Worm (Caenorhabditis elegans): ENCODE measurements around the gene T28C6.8.

The T28C6.8 gene

ce11 chrIV:8864672-8865071, 34.1 kb upstream of the T28C6.8 start:
- TF ChIP-seq ama-1 (optimal IDR thresholded peaks at IDR 0.05): no peak
- TF ChIP-seq ceh-13 (GFP tag; optimal IDR thresholded peaks at IDR 0.05): no peak
- TF ChIP-seq pes-1 (GFP tag; IDR thresholded peaks at IDR 0.05): no peak
- TF ChIP-seq aly-1 (tag; optimal IDR thresholded peaks at IDR 0.05): no peak
- no peak for TF ChIP-seq ets-7 (tag; optimal IDR thresholded peaks at IDR 0.05)
- TF ChIP-seq ceh-36 (tag; optimal IDR thresholded peaks at IDR 0.05): no peak

DNA sequence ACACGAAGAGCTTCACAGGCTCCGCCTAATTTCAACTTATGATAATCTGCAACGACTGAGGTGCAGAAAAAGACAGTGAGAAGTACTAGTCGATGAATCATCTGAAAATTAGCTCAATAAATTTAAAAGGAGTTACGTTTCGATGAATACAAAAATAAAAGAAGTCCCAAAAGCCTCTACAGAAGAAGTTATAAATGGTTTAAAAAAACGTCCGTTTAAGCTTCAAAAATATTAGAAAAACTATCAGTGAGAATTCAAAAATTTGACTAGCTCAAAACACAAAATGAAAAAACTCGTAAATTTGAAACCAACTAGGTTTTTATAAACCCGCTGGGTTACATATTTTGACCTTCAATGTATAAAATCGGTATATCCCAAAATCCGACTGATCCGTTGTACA, 25.4 kb upstream of the T28C6.8 start, which contains the start of gene T11B7.5:
Gene T11B7.5 (minus strand): TSS at position 101 of the 400 bp plus-strand sequence.
- TF ChIP-seq hmbx-1 (tag; optimal IDR thresholded peaks at IDR 0.05): no peak
- TF ChIP-seq aly-1 (tag; optimal IDR thresholded peaks at IDR 0.05): no peak
- no peak for TF ChIP-seq tra-4 (tag; optimal IDR thresholded peaks at IDR 0.05)
- TF ChIP-seq ets-7 (tag; optimal IDR thresholded peaks at IDR 0.05): no peak
- TF ChIP-seq B0310.2 (tag; optimal IDR thresholded peaks at IDR 0.05): no peak
- no peak for TF ChIP-seq tbx-11 (GFP tag; IDR thresholded peaks at IDR 0.05)
- no peak for TF ChIP-seq ceh-13 (GFP tag; optimal IDR thresholded peaks at IDR 0.05)

DNA sequence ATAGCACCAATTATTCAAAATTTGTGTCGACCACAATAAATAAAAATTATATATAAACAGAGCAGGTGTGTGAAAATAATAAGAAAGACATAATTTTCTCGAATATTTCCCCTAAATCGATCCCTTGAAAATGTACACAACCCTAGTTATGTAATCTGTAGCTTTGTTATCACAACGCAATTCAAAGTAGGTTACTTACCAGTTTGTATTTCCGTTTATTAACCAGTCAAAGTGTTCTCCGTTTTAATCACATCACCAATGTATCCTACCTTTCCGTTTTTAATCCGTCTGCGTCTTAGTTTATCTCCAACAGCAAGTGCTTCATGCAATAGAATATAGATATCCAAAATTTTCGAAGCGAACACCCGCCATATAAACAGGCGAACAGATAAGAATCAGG, 22.8 kb upstream of the T28C6.8 start:
- TF ChIP-seq F13C5.2 (tag; optimal IDR thresholded peaks at IDR 0.05) (no peak), flt-1 (GFP tag; IDR thresholded peaks at IDR 0.05) (no peak), ama-1 (optimal IDR thresholded peaks at IDR 0.05) (no peak), ets-7 (tag; optimal IDR thresholded peaks at IDR 0.05) (no peak), hmbx-1 (tag; optimal IDR thresholded peaks at IDR 0.05) (no peak), hnd-1 (tag; optimal IDR thresholded peaks at IDR 0.05) (no peak), ceh-36 (tag; optimal IDR thresholded peaks at IDR 0.05) (no peak), scrt-1 (GFP tag; IDR thresholded peaks at IDR 0.05) (no peak), tbx-11 (GFP tag; IDR thresholded peaks at IDR 0.05) (no peak), hmg-4 (GFP tag; optimal IDR thresholded peaks at IDR 0.05) (no peak), aly-1 (tag; optimal IDR thresholded peaks at IDR 0.05) (no peak), tbx-37 (GFP tag; conservative IDR thresholded peaks at IDR 0.05) (no peak), B0310.2 (tag; optimal IDR thresholded peaks at IDR 0.05) (no peak), tra-4 (tag; optimal IDR thresholded peaks at IDR 0.05) (no peak), sea-1 (GFP tag; conservative IDR thresholded peaks at IDR 0.05) (no peak), ceh-13 (GFP tag; optimal IDR thresholded peaks at IDR 0.05) (no peak)

DNA sequence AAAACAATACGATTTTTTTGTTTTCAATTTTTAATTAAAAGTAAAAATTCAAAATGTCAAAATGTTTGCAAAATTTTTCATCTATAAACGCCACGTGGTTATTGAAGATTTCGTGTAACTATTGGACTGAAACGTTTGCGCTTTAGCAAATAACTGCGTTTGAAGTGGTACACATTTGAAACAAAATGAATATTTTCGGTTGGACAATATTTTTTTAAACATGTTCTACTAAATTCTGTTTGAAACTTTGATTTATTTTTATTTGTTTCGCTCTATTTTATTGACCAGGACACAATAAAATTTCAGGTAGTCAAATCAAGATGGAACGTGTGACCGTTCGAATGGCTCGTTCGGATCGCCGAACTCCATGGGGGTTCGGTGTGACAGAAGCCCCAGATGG, 21.7 kb upstream of the T28C6.8 start, which contains the start of gene alp-1:
Gene alp-1 (plus strand): TSS at position 301 of the 400 bp plus-strand sequence.
- no peak for TF ChIP-seq B0310.2 (tag; optimal IDR thresholded peaks at IDR 0.05)
- no peak for TF ChIP-seq flt-1 (GFP tag; IDR thresholded peaks at IDR 0.05)
- TF ChIP-seq tbx-37 (GFP tag; conservative IDR thresholded peaks at IDR 0.05): no peak
- no peak for TF ChIP-seq hnd-1 (tag; optimal IDR thresholded peaks at IDR 0.05)
- TF ChIP-seq tra-4 (tag; optimal IDR thresholded peaks at IDR 0.05): no peak
- TF ChIP-seq scrt-1 (GFP tag; IDR thresholded peaks at IDR 0.05): no peak
- TF ChIP-seq ama-1 (optimal IDR thresholded peaks at IDR 0.05): no peak
- TF ChIP-seq tbx-11 (GFP tag; IDR thresholded peaks at IDR 0.05): no peak

DNA sequence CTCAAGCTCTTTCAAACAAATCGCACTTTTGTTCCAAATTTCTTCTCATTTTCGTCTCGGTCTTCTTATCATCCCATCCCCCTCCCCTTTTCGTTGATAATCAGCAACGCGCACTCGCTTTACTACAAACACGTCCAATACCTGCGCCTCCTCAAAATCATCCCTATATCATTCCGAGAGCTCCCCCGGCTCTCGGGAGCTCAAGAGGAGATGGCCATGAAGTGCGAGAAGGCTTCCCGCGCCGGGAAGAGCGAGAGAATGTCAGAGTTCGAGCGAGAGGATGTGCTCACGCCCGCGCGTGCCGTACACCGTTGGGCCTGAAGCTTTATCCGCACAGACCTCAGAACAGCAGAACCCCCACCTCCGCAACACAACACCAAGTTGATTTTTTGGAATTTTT, 20.3 kb upstream of the T28C6.8 start:
- TF ChIP-seq tbx-11 (GFP tag; IDR thresholded peaks at IDR 0.05): no peak
- peak; percentile 48 for TF ChIP-seq aly-1 (tag; optimal IDR thresholded peaks at IDR 0.05)

- TF ChIP-seq ceh-13 (GFP tag; optimal IDR thresholded peaks at IDR 0.05) (no peak), aly-1 (tag; optimal IDR thresholded peaks at IDR 0.05) (no peak), hnd-1 (tag; optimal IDR thresholded peaks at IDR 0.05) (no peak), tra-4 (tag; optimal IDR thresholded peaks at IDR 0.05) (no peak), ets-7 (tag; optimal IDR thresholded peaks at IDR 0.05) (no peak), tbx-11 (GFP tag; IDR thresholded peaks at IDR 0.05) (no peak)
Observed at ce11 chrIV:8848983-8849382, 18.5 kb upstream of the T28C6.8 start.

DNA sequence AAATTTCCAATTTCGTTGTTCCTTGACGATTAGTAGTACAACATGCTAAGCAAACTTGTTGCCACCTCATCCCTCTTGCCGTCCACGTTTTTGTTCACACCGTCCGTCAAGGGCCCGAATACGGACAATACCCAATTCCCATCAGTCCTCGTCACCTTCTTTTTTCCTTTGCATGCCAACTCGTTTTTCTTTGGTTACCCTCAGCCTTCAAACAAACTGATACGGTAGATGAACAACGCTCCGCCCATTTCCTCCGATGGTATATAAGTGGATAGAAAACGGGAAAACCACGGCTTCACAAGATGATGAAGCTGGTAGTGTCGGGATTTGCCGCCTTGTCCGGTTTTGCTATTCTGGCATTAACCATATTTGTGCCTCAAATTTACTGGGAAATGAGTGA, 17.4 kb upstream of the T28C6.8 start, which contains the start of gene col-118:
Gene col-118 (plus strand): TSS at position 301 of the 400 bp plus-strand sequence.
- no peak for TF ChIP-seq sea-1 (GFP tag; conservative IDR thresholded peaks at IDR 0.05)
- no peak for TF ChIP-seq scrt-1 (GFP tag; IDR thresholded peaks at IDR 0.05)
- no peak for TF ChIP-seq ceh-36 (tag; optimal IDR thresholded peaks at IDR 0.05)
- no peak for TF ChIP-seq hmg-4 (GFP tag; optimal IDR thresholded peaks at IDR 0.05)
- no peak for TF ChIP-seq pes-1 (GFP tag; IDR thresholded peaks at IDR 0.05)
- TF ChIP-seq tbx-11 (GFP tag; IDR thresholded peaks at IDR 0.05): no peak
- TF ChIP-seq B0310.2 (tag; optimal IDR thresholded peaks at IDR 0.05): no peak
- TF ChIP-seq ceh-13 (GFP tag; optimal IDR thresholded peaks at IDR 0.05): no peak
- TF ChIP-seq hmbx-1 (tag; optimal IDR thresholded peaks at IDR 0.05): no peak
- no peak for TF ChIP-seq aly-1 (tag; optimal IDR thresholded peaks at IDR 0.05)
- TF ChIP-seq flt-1 (GFP tag; IDR thresholded peaks at IDR 0.05): no peak
- no peak for TF ChIP-seq tbx-37 (GFP tag; conservative IDR thresholded peaks at IDR 0.05)
- no peak for TF ChIP-seq tra-4 (tag; optimal IDR thresholded peaks at IDR 0.05)
- no peak for TF ChIP-seq ets-7 (tag; optimal IDR thresholded peaks at IDR 0.05)
- TF ChIP-seq hnd-1 (tag; optimal IDR thresholded peaks at IDR 0.05): no peak
- no peak for TF ChIP-seq F13C5.2 (tag; optimal IDR thresholded peaks at IDR 0.05)
- TF ChIP-seq ama-1 (optimal IDR thresholded peaks at IDR 0.05): no peak

ce11 chrIV:8845922-8846321, 15.4 kb upstream of the T28C6.8 start:
- no peak for TF ChIP-seq tra-4 (tag; optimal IDR thresholded peaks at IDR 0.05)
- no peak for TF ChIP-seq pes-1 (GFP tag; IDR thresholded peaks at IDR 0.05)
- no peak for TF ChIP-seq tbx-37 (GFP tag; conservative IDR thresholded peaks at IDR 0.05)
- no peak for TF ChIP-seq aly-1 (tag; optimal IDR thresholded peaks at IDR 0.05)
- TF ChIP-seq flt-1 (GFP tag; IDR thresholded peaks at IDR 0.05): no peak
- no peak for TF ChIP-seq F13C5.2 (tag; optimal IDR thresholded peaks at IDR 0.05)
- TF ChIP-seq ceh-13 (GFP tag; optimal IDR thresholded peaks at IDR 0.05): no peak
- TF ChIP-seq B0310.2 (tag; optimal IDR thresholded peaks at IDR 0.05): no peak
- TF ChIP-seq sea-1 (GFP tag; conservative IDR thresholded peaks at IDR 0.05): no peak
- TF ChIP-seq hmg-4 (GFP tag; optimal IDR thresholded peaks at IDR 0.05): no peak
- TF ChIP-seq hnd-1 (tag; optimal IDR thresholded peaks at IDR 0.05): no peak
- no peak for TF ChIP-seq ets-7 (tag; optimal IDR thresholded peaks at IDR 0.05)
- TF ChIP-seq scrt-1 (GFP tag; IDR thresholded peaks at IDR 0.05): no peak
- no peak for TF ChIP-seq tbx-11 (GFP tag; IDR thresholded peaks at IDR 0.05)
- TF ChIP-seq ama-1 (optimal IDR thresholded peaks at IDR 0.05): no peak
- no peak for TF ChIP-seq ceh-36 (tag; optimal IDR thresholded peaks at IDR 0.05)
- TF ChIP-seq hmbx-1 (tag; optimal IDR thresholded peaks at IDR 0.05): no peak
